Worm (Caenorhabditis elegans) whole organism, L2 larva: ENCODE results near the gene msrp-5.
"Not testable (repeated sequence)": the region's sequence is repeated elsewhere in the genome, so short reads cannot be mapped to it uniquely, and the experiment has no call there.

Source experiments
- F13H6.1 ChIP-seq: sonication (generic microtip); optimal IDR thresholded peaks from 2 replicates; lab custom pipeline; 2016; ENCODE audit warnings: missing genetic modification characterization, missing compliant biosample characterization
- ZK546.5 ChIP-seq: sonication (generic microtip); optimal IDR thresholded peaks from 2 replicates; lab custom pipeline; 2017; ENCODE audit warnings: missing biosample characterization, missing genetic modification characterization
- blmp-1 ChIP-seq: sonication (generic microtip); optimal IDR thresholded peaks from 2 replicates; lab custom pipeline; 2017; ENCODE audit warnings: missing genetic modification characterization, mild to moderate bottlenecking, missing compliant biosample characterization, antibody characterized with exemption, moderate library complexity; ENCODE audit not compliant: insufficient read depth
- ceh-82 ChIP-seq: fragments of 150-350 bp; optimal IDR thresholded peaks from 2 replicates; lab custom pipeline; 2014; ENCODE audit warnings: missing biosample characterization, missing genetic modification characterization
- fos-1 ChIP-seq: fragments of 150-350 bp; optimal IDR thresholded peaks from 2 replicates; lab custom pipeline; 2014; ENCODE audit warnings: missing biosample characterization, missing genetic modification characterization
- mdl-1 ChIP-seq, 2 experiments: fragments of 150-350 bp in 1 of 2; sonication (generic microtip) in 1 of 2; optimal IDR thresholded peaks; 2 replicates each; lab custom pipeline; 2017; ENCODE audit warnings: missing biosample characterization in 2 of 2, missing genetic modification characterization in 2 of 2
- nhr-6 ChIP-seq: fragments of 150-350 bp; optimal IDR thresholded peaks from 2 replicates; lab custom pipeline; 2014; ENCODE audit warnings: missing biosample characterization, missing genetic modification characterization
- nhr-77 ChIP-seq: fragments of 150-350 bp; optimal IDR thresholded peaks from 2 replicates; lab custom pipeline; 2014; ENCODE audit warnings: missing biosample characterization, missing genetic modification characterization
- peb-1 ChIP-seq: fragments of 150-350 bp; optimal IDR thresholded peaks from 2 replicates; lab custom pipeline; 2014; ENCODE audit warnings: missing biosample characterization, missing genetic modification characterization
- unc-39 ChIP-seq: fragments of 150-350 bp; optimal IDR thresholded peaks from 2 replicates; lab custom pipeline; 2014; ENCODE audit warnings: missing biosample characterization, missing genetic modification characterization
- unc-62 ChIP-seq: fragments of 150-350 bp; optimal IDR thresholded peaks from 2 replicates; lab custom pipeline; 2014; ENCODE audit warnings: missing biosample characterization, missing genetic modification reagents, missing genetic modification characterization
- ztf-4 ChIP-seq: fragments of 150-350 bp; optimal IDR thresholded peaks from 2 replicates; lab custom pipeline; 2014; ENCODE audit warnings: missing biosample characterization, missing genetic modification characterization

- not testable (repeated sequence) for TF ChIP-seq blmp-1 (tag; lab: Kevin White, UChicago); ztf-4; unc-39 (tag; lab: Kevin White, UChicago); nhr-77 (tag; lab: Kevin White, UChicago); ceh-82 (tag; lab: Kevin White, UChicago); mdl-1 (tag; optimal IDR thresholded peaks at IDR 0.05; lab: Kevin White, UChicago); unc-62 (GFP tag; lab: Kevin White, UChicago); ZK546.5; F13H6.1; peb-1 (tag; lab: Kevin White, UChicago); fos-1 (tag; lab: Kevin White, UChicago); nhr-6 (tag; lab: Kevin White, UChicago)
Observed at ce11 chrII:2646756-2647155, 30.0 kb downstream of the msrp-5 start, which contains the start of gene F22E5.12.
